Worm (Caenorhabditis elegans): Measurements from ENCODE around the gene F17C8.3.
A peak's percentile ranks its signal among the peaks of the same experiment; 100 is the strongest.

F17C8.3 gene

ce11 chrIII:4731295-4731988 lies at the start of gene F17C8.3:
Gene F17C8.3 (plus strand): TSS chrIII:4731938.
- TF ChIP-seq ceh-82 (tag; optimal IDR thresholded peaks at IDR 0.05) = no peak
- peak; percentile 73 for TF ChIP-seq F13H6.1 (tag; optimal IDR thresholded peaks at IDR 0.05)
- no peak for TF ChIP-seq nhr-23 (tag; optimal IDR thresholded peaks at IDR 0.05)
- peak; percentile 56 for TF ChIP-seq sma-9 (GFP tag; optimal IDR thresholded peaks at IDR 0.05)
- TF ChIP-seq sma-9 (tag; optimal IDR thresholded peaks at IDR 0.05) = no peak
- peak; percentile 32 for TF ChIP-seq mab-5 (tag; optimal IDR thresholded peaks at IDR 0.05)
- TF ChIP-seq nhr-129 (tag; optimal IDR thresholded peaks at IDR 0.05) = peak; percentile 15
- TF ChIP-seq nhr-77 (tag; optimal IDR thresholded peaks at IDR 0.05) = no peak
- TF ChIP-seq elt-3 (tag; optimal IDR thresholded peaks at IDR 0.05) = no peak
- peak; percentile 47 for TF ChIP-seq C34F6.9 (tag; optimal IDR thresholded peaks at IDR 0.05)
- TF ChIP-seq lsy-2 (tag; optimal IDR thresholded peaks at IDR 0.05) = peak in 1 of 2 experiments; percentile 56
- no peak for TF ChIP-seq crh-2 (tag; optimal IDR thresholded peaks at IDR 0.05)

DNA sequence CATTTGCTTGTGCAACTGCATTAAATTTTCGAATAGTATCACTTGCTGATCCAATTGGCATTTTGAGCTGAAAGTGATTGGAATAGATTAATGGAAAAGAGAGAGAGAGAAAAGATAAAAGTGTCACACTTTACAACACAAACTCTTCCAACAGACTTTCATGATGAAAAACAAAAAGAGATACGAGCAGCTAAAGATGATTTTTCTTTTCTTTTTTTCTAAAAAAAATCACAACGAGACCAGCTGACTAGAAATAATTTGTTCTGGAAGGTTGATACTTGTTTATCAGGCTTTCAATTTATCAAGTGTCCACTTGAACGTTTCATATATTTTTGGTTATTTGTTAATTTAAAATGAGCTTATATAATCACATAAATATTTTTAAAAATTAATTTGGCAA lies 44.6 kb upstream of the F17C8.3 start:
- peak; percentile 39 for TF ChIP-seq F13H6.1 (tag; optimal IDR thresholded peaks at IDR 0.05)
- TF ChIP-seq C34F6.9 (tag; optimal IDR thresholded peaks at IDR 0.05) = peak; percentile 46
- peak in 1 of 2 experiments; percentile 56 for TF ChIP-seq lsy-2 (tag; optimal IDR thresholded peaks at IDR 0.05)
- TF ChIP-seq nhr-129 (tag; optimal IDR thresholded peaks at IDR 0.05) = peak; percentile 51
- TF ChIP-seq crh-2 (tag; optimal IDR thresholded peaks at IDR 0.05) = no peak
- TF ChIP-seq unc-62 (GFP tag; optimal IDR thresholded peaks at IDR 0.05) = no peak
- no peak for TF ChIP-seq elt-3 (tag; optimal IDR thresholded peaks at IDR 0.05)
- TF ChIP-seq nhr-21 (tag; optimal IDR thresholded peaks at IDR 0.05) = no peak
- TF ChIP-seq Y55F3AM.14 (GFP tag; optimal IDR thresholded peaks at IDR 0.05) = no peak
- no peak for TF ChIP-seq dmd-4 (tag; optimal IDR thresholded peaks at IDR 0.05)

DNA sequence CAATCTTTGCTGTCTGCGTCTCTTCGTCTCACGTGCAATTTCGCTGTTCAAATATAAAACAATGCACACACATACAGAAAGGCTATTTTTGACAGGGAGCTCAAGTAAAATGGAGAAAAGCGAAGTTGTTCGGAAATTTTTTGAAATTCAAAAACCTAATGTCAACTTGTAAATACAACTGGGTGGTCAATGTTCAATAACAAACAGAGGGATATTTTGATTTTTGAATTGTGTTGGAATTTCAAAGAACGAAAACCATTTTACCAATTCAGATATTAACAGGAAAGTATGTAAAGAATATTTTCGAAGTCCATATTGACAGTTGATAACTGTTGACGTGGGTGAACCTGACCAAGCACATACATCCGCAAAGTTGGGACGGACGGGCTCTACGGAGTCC lies 43.4 kb upstream of the F17C8.3 start, which contains the start of gene tag-243:
TSS of gene tag-243 (minus strand) at position 101 of the 400 bp plus-strand sequence.
- no peak for TF ChIP-seq mbf-1 (tag; optimal IDR thresholded peaks at IDR 0.05)
- no peak for TF ChIP-seq F13H6.1 (tag; optimal IDR thresholded peaks at IDR 0.05)
- no peak for TF ChIP-seq nhr-6 (tag; optimal IDR thresholded peaks at IDR 0.05)
- TF ChIP-seq nhr-129 (tag; optimal IDR thresholded peaks at IDR 0.05) = no peak
- no peak for TF ChIP-seq nhr-11 (tag; optimal IDR thresholded peaks at IDR 0.05)

ce11 chrIII:4688965-4689364 lies 42.8 kb upstream of the F17C8.3 start, which contains the start of gene ppat-1:
Gene ppat-1 (plus strand): TSS chrIII:4689280.
- TF ChIP-seq nhr-21 (tag; optimal IDR thresholded peaks at IDR 0.05) (no peak), fos-1 (tag; optimal IDR thresholded peaks at IDR 0.05) (peak; percentile 10)

DNA sequence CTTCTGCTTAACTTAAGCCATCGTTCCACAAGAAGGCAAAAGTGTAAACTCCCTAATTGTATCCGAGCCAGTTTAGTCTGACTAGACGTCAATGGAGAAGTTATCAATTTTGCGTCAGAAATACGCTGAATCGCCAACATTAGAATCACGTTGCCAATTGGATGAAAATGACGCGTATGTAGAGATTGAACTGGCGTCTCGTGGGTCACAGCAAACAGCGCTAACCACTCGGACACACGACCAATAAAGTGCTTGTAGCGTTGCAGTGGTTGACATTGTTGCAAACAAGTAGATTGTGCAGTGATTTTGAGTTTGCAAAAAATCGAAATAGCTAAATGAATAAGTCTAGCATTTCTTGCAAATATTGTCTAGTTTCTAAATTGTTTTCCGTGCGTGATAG lies 42.1 kb upstream of the F17C8.3 start:
- TF ChIP-seq nhr-77 (tag; optimal IDR thresholded peaks at IDR 0.05) (no peak), mdl-1 (tag; optimal IDR thresholded peaks at IDR 0.05) (peak in 1 of 2 experiments; percentile 70), crh-2 (tag; optimal IDR thresholded peaks at IDR 0.05) (peak; percentile 90), elt-1 (tag; optimal IDR thresholded peaks at IDR 0.05) (no peak), snpc-4 (tag; optimal IDR thresholded peaks at IDR 0.05) (no peak), fos-1 (tag; optimal IDR thresholded peaks at IDR 0.05) (peak; percentile 89), gmeb-1 (tag; optimal IDR thresholded peaks at IDR 0.05) (peak; percentile 74), sma-9 (GFP tag; optimal IDR thresholded peaks at IDR 0.05) (peak; percentile 85), sma-9 (tag; optimal IDR thresholded peaks at IDR 0.05) (no peak), ZK546.5 (tag; optimal IDR thresholded peaks at IDR 0.05) (no peak), nhr-10 (tag; optimal IDR thresholded peaks at IDR 0.05) (no peak), sem-4 (tag; optimal IDR thresholded peaks at IDR 0.05) (peak; percentile 50), ama-1 (optimal IDR thresholded peaks at IDR 0.05) (no peak), aly-2 (tag; optimal IDR thresholded peaks at IDR 0.05) (no peak), nhr-21 (tag; optimal IDR thresholded peaks at IDR 0.05) (peak; percentile 76), nhr-11 (tag; optimal IDR thresholded peaks at IDR 0.05) (peak; percentile 32), mab-5 (tag; optimal IDR thresholded peaks at IDR 0.05) (no peak), ztf-1 (GFP tag; conservative IDR thresholded peaks at IDR 0.05) (no peak), C34F6.9 (tag; optimal IDR thresholded peaks at IDR 0.05) (peak; percentile 68), mbf-1 (tag; optimal IDR thresholded peaks at IDR 0.05) (no peak), R02D3.7 (tag; optimal IDR thresholded peaks at IDR 0.05) (no peak), ceh-16 (tag; optimal IDR thresholded peaks at IDR 0.05) (no peak), lsy-2 (tag; optimal IDR thresholded peaks at IDR 0.05) (peak; percentile 54 to 79), ceh-82 (tag; optimal IDR thresholded peaks at IDR 0.05) (no peak), nhr-6 (tag; optimal IDR thresholded peaks at IDR 0.05) (peak; percentile 48), nhr-129 (tag; optimal IDR thresholded peaks at IDR 0.05) (peak; percentile 96), lin-39 (tag; optimal IDR thresholded peaks at IDR 0.05) (no peak), unc-62 (GFP tag; optimal IDR thresholded peaks at IDR 0.05) (no peak), alr-1 (tag; optimal IDR thresholded peaks at IDR 0.05) (no peak), egl-27 (tag; optimal IDR thresholded peaks at IDR 0.05) (peak; percentile 77), zag-1 (tag; optimal IDR thresholded peaks at IDR 0.05) (no peak), Y55F3AM.14 (GFP tag; optimal IDR thresholded peaks at IDR 0.05) (peak; percentile 78), nhr-12 (tag; optimal IDR thresholded peaks at IDR 0.05) (no peak), nhr-23 (tag; optimal IDR thresholded peaks at IDR 0.05) (no peak), F13H6.1 (tag; optimal IDR thresholded peaks at IDR 0.05) (peak; percentile 66), sma-3 (GFP tag; optimal IDR thresholded peaks at IDR 0.05) (peak; percentile 76), unc-39 (tag; optimal IDR thresholded peaks at IDR 0.05) (no peak), blmp-1 (tag; optimal IDR thresholded peaks at IDR 0.05; ENCODE audit: insufficient read depth) (no peak), lin-13 (GFP tag; optimal IDR thresholded peaks at IDR 0.05) (peak; percentile 70)
